Worm (Caenorhabditis elegans) whole organism, mixed stage, embryonic: ENCODE measurements around the gene fbxa-39.

ENCODE experiments used
- M03D4.4 ChIP-seq: sonication (generic microtip); optimal IDR thresholded peaks from 2 replicates; lab custom pipeline; 2017; ENCODE audit warnings: mild to moderate bottlenecking, missing genetic modification characterization, missing compliant biosample characterization
- bed-3 ChIP-seq: fragments of 200-800 bp; sonication (Bioruptor generic); optimal IDR thresholded peaks from 3 replicates; lab custom pipeline; 2018; ENCODE audit warnings: mild to moderate bottlenecking, missing genetic modification characterization, moderate library complexity, missing compliant biosample characterization
- blmp-1 ChIP-seq: fragments of 150-350 bp; optimal IDR thresholded peaks from 2 replicates; lab custom pipeline; 2014; ENCODE audit warnings: missing biosample characterization, missing genetic modification characterization
- ceh-39 ChIP-seq: fragments of 150-350 bp; optimal IDR thresholded peaks from 2 replicates; lab custom pipeline; 2014; ENCODE audit warnings: missing biosample characterization, missing genetic modification characterization
- ceh-43 ChIP-seq: fragments of 200-800 bp; sonication (Bioruptor generic); optimal IDR thresholded peaks from 2 replicates; lab custom pipeline; 2018; ENCODE audit warnings: mild to moderate bottlenecking, missing genetic modification characterization, moderate library complexity, missing compliant biosample characterization
- ces-1 ChIP-seq: fragments of 150-350 bp; optimal IDR thresholded peaks from 2 replicates; lab custom pipeline; 2014; ENCODE audit warnings: missing biosample characterization, missing genetic modification reagents, missing genetic modification characterization
- cnd-1 ChIP-seq: fragments of 200-800 bp; sonication (Bioruptor generic); optimal IDR thresholded peaks from 2 replicates; lab custom pipeline; 2018; ENCODE audit warnings: mild to moderate bottlenecking, missing genetic modification characterization, missing compliant biosample characterization
- elt-1 ChIP-seq: sonication (generic microtip); optimal IDR thresholded peaks from 2 replicates; lab custom pipeline; 2017; ENCODE audit warnings: missing genetic modification characterization, mild to moderate bottlenecking, missing compliant biosample characterization, antibody characterized with exemption, moderate library complexity, borderline replicate concordance; ENCODE audit not compliant: insufficient read depth
- elt-3 ChIP-seq: fragments of 150-350 bp; optimal IDR thresholded peaks from 2 replicates; lab custom pipeline; 2014; ENCODE audit warnings: missing biosample characterization, missing genetic modification characterization
- flh-1 ChIP-seq: fragments of 200-800 bp; sonication (Bioruptor generic); optimal IDR thresholded peaks from 2 replicates; lab custom pipeline; 2018; ENCODE audit warnings: mild to moderate bottlenecking, missing genetic modification characterization, moderate library complexity, missing compliant biosample characterization
- ham-2 ChIP-seq: fragments of 200-800 bp; sonication (Bioruptor generic); optimal IDR thresholded peaks from 2 replicates; lab custom pipeline; 2018; ENCODE audit warnings: mild to moderate bottlenecking, missing genetic modification characterization, missing compliant biosample characterization
- hlh-1 ChIP-seq: fragments of 150-350 bp; optimal IDR thresholded peaks from 2 replicates; lab custom pipeline; 2014; ENCODE audit warnings: missing biosample characterization, missing genetic modification reagents, missing genetic modification characterization
- lin-13 ChIP-seq: fragments of 150-350 bp; optimal IDR thresholded peaks from 2 replicates; lab custom pipeline; 2014; ENCODE audit warnings: missing biosample characterization, missing genetic modification characterization
- lin-32 ChIP-seq: fragments of 200-800 bp; sonication (Bioruptor generic); optimal IDR thresholded peaks from 2 replicates; lab custom pipeline; 2018; ENCODE audit warnings: mild to moderate bottlenecking, missing genetic modification characterization, missing compliant biosample characterization
- lsy-2 ChIP-seq: fragments of 150-350 bp; optimal IDR thresholded peaks from 2 replicates; lab custom pipeline; 2014; ENCODE audit warnings: missing biosample characterization, missing genetic modification characterization
- mab-5 ChIP-seq: fragments of 150-350 bp; optimal IDR thresholded peaks from 2 replicates; lab custom pipeline; 2014; ENCODE audit warnings: missing biosample characterization, missing genetic modification characterization
- mls-2 ChIP-seq: sonication (generic microtip); optimal IDR thresholded peaks from 2 replicates; lab custom pipeline; 2016; ENCODE audit warnings: mild to moderate bottlenecking, missing genetic modification characterization, moderate library complexity, missing compliant biosample characterization
- nhr-2 ChIP-seq: fragments of 150-350 bp; optimal IDR thresholded peaks from 2 replicates; lab custom pipeline; 2014; ENCODE audit warnings: missing biosample characterization, missing genetic modification characterization
- nhr-237 ChIP-seq: fragments of 150-350 bp; optimal IDR thresholded peaks from 2 replicates; lab custom pipeline; 2014; ENCODE audit warnings: missing biosample characterization, missing genetic modification characterization
- nhr-28 ChIP-seq: fragments of 150-350 bp; optimal IDR thresholded peaks from 2 replicates; lab custom pipeline; 2014; ENCODE audit warnings: missing biosample characterization, missing genetic modification characterization
- pha-4 ChIP-seq: fragments of 150-350 bp; optimal IDR thresholded peaks from 2 replicates; lab custom pipeline; 2018; ENCODE audit warnings: missing biosample characterization, missing genetic modification reagents, missing genetic modification characterization
- sem-2 ChIP-seq: fragments of 200-800 bp; sonication (Bioruptor generic); optimal IDR thresholded peaks from 2 replicates; lab custom pipeline; 2018; ENCODE audit warnings: mild to moderate bottlenecking, missing genetic modification characterization, missing compliant biosample characterization
- snpc-4 ChIP-seq: fragments of 150-350 bp; optimal IDR thresholded peaks from 2 replicates; lab custom pipeline; 2014; ENCODE audit warnings: missing biosample characterization, missing genetic modification characterization
- sptf-1 ChIP-seq: sonication (generic microtip); optimal IDR thresholded peaks from 2 replicates; lab custom pipeline; 2017; ENCODE audit warnings: mild to moderate bottlenecking, missing genetic modification characterization, moderate library complexity, missing compliant biosample characterization
- tbx-8 ChIP-seq: fragments of 200-800 bp; sonication (Bioruptor generic); optimal IDR thresholded peaks from 2 replicates; lab custom pipeline; 2018; ENCODE audit warnings: mild to moderate bottlenecking, missing genetic modification characterization, moderate library complexity, missing compliant biosample characterization
- unc-120 ChIP-seq: sonication (generic microtip); optimal IDR thresholded peaks from 2 replicates; lab custom pipeline; 2017; ENCODE audit warnings: missing genetic modification characterization, missing compliant biosample characterization; ENCODE audit not compliant: poor library complexity, severe bottlenecking
- unc-39 ChIP-seq: fragments of 150-350 bp; optimal IDR thresholded peaks from 2 replicates; lab custom pipeline; 2014; ENCODE audit warnings: missing biosample characterization, missing genetic modification characterization
- unc-62 ChIP-seq: fragments of 150-350 bp; optimal IDR thresholded peaks from 2 replicates; lab custom pipeline; 2014; ENCODE audit warnings: missing biosample characterization, missing genetic modification reagents, missing genetic modification characterization
- zip-8 ChIP-seq: fragments of 150-350 bp; optimal IDR thresholded peaks from 2 replicates; lab custom pipeline; 2014; ENCODE audit warnings: missing biosample characterization, missing genetic modification characterization
- ztf-11 ChIP-seq: fragments of 150-350 bp; optimal IDR thresholded peaks from 2 replicates; lab custom pipeline; 2014; ENCODE audit warnings: missing biosample characterization, missing genetic modification characterization

Gene fbxa-39

ce11 chrIII:2272732-2273131 is at the start of gene fbxa-39:
Gene fbxa-39 (plus strand): TSS chrIII:2273032.
- TF ChIP-seq elt-1 (no peak), ceh-43 (GFP tag; lab: Kevin White, UChicago) (no peak), ces-1 (GFP tag; lab: Kevin White, UChicago) (no peak), tbx-8 (no peak), nhr-28 (tag; lab: Kevin White, UChicago) (no peak), mab-5 (tag; lab: Kevin White, UChicago) (no peak), unc-39 (tag; lab: Kevin White, UChicago) (no peak), bed-3 (GFP tag; lab: Kevin White, UChicago) (no peak), ceh-39 (tag; lab: Kevin White, UChicago) (no peak), unc-62 (GFP tag; lab: Kevin White, UChicago) (no peak), nhr-2 (tag; lab: Kevin White, UChicago) (no peak)

ce11 chrIII:2223932-2224331 is 48.9 kb upstream of the fbxa-39 start, which contains the start of gene srd-65:
Gene srd-65 (minus strand): TSS chrIII:2224032.
- TF ChIP-seq elt-1 (no peak), M03D4.4 (tag; lab: Kevin White, UChicago) (no peak), ces-1 (GFP tag; lab: Kevin White, UChicago) (no peak), lsy-2 (no peak), unc-120 (no peak), pha-4 (tag; lab: Kevin White, UChicago) (no peak), nhr-28 (tag; lab: Kevin White, UChicago) (no peak), flh-1 (GFP tag; lab: Kevin White, UChicago) (no peak), cnd-1 (tag; lab: Kevin White, UChicago) (no peak), sem-2 (GFP tag; lab: Kevin White, UChicago) (no peak), nhr-2 (tag; lab: Kevin White, UChicago) (no peak), tbx-8 (no peak), hlh-1 (tag; lab: Kevin White, UChicago) (no peak), sptf-1 (tag; lab: Kevin White, UChicago) (no peak), zip-8 (tag; lab: Kevin White, UChicago) (no peak)

ce11 chrIII:2224478-2224877 is 48.4 kb upstream of the fbxa-39 start, which contains the start of gene fbxa-38:
Gene fbxa-38 (plus strand): TSS chrIII:2224672.
- no peak for TF ChIP-seq snpc-4 (tag; lab: Kevin White, UChicago)
- TF ChIP-seq mab-5 (tag; lab: Kevin White, UChicago): no peak
- TF ChIP-seq blmp-1 (tag; lab: Kevin White, UChicago): no peak
- TF ChIP-seq unc-39 (tag; lab: Kevin White, UChicago): no peak
- TF ChIP-seq nhr-237 (tag; lab: Kevin White, UChicago): no peak
- TF ChIP-seq sem-2 (GFP tag; lab: Kevin White, UChicago): no peak
- no peak for TF ChIP-seq M03D4.4 (tag; lab: Kevin White, UChicago)
- TF ChIP-seq ztf-11 (tag; lab: Kevin White, UChicago): no peak
- no peak for TF ChIP-seq mls-2 (tag; lab: Kevin White, UChicago)
- no peak for TF ChIP-seq cnd-1 (tag; lab: Kevin White, UChicago)
- no peak for TF ChIP-seq nhr-28 (tag; lab: Kevin White, UChicago)
- no peak for TF ChIP-seq ham-2 (GFP tag; lab: Kevin White, UChicago)
- TF ChIP-seq sptf-1 (tag; lab: Kevin White, UChicago): no peak
- no peak for TF ChIP-seq lsy-2
- no peak for TF ChIP-seq elt-1
- TF ChIP-seq unc-62 (GFP tag; lab: Kevin White, UChicago): no peak
- TF ChIP-seq, all 35 proteins: peak for 0

- TF ChIP-seq bed-3 (GFP tag; lab: Kevin White, UChicago) (no peak), tbx-8 (no peak), pha-4 (tag; lab: Kevin White, UChicago) (no peak), elt-3 (tag; lab: Kevin White, UChicago) (no peak), mls-2 (tag; lab: Kevin White, UChicago) (no peak), lsy-2 (no peak), unc-39 (tag; lab: Kevin White, UChicago) (no peak), lin-13 (no peak), elt-1 (no peak), ces-1 (GFP tag; lab: Kevin White, UChicago) (no peak), blmp-1 (tag; lab: Kevin White, UChicago) (no peak), hlh-1 (tag; lab: Kevin White, UChicago) (no peak), snpc-4 (tag; lab: Kevin White, UChicago) (no peak), sem-2 (GFP tag; lab: Kevin White, UChicago) (no peak), mab-5 (tag; lab: Kevin White, UChicago) (no peak), ceh-43 (GFP tag; lab: Kevin White, UChicago) (no peak), nhr-2 (tag; lab: Kevin White, UChicago) (no peak)
Observed at ce11 chrIII:2227407-2227806, 45.4 kb upstream of the fbxa-39 start, which contains the start of gene fbxa-62. Gene fbxa-62 (plus strand): TSS chrIII:2227707.

- TF ChIP-seq sptf-1 (tag; lab: Kevin White, UChicago) (no peak), lin-13 (no peak), ces-1 (GFP tag; lab: Kevin White, UChicago) (no peak), M03D4.4 (tag; lab: Kevin White, UChicago) (no peak), flh-1 (GFP tag; lab: Kevin White, UChicago) (no peak), lin-32 (GFP tag; lab: Kevin White, UChicago) (no peak)
Observed at ce11 chrIII:2232360-2232759, 40.5 kb upstream of the fbxa-39 start, which contains the start of gene fbxa-47. Gene fbxa-47 (minus strand): TSS chrIII:2232460.
